Worm (Caenorhabditis elegans) whole organism, mixed stage, embryonic: Measurements from ENCODE around the gene Y46G5A.29.

Experiments used
- blmp-1 ChIP-seq: fragments of 150-350 bp; optimal IDR thresholded peaks from 2 replicates; lab custom pipeline; 2014; ENCODE audit warnings: missing biosample characterization, missing genetic modification characterization
- ceh-39 ChIP-seq: fragments of 150-350 bp; optimal IDR thresholded peaks from 2 replicates; lab custom pipeline; 2014; ENCODE audit warnings: missing biosample characterization, missing genetic modification characterization
- ces-1 ChIP-seq: fragments of 150-350 bp; optimal IDR thresholded peaks from 2 replicates; lab custom pipeline; 2014; ENCODE audit warnings: missing biosample characterization, missing genetic modification reagents, missing genetic modification characterization
- elt-3 ChIP-seq: fragments of 150-350 bp; optimal IDR thresholded peaks from 2 replicates; lab custom pipeline; 2014; ENCODE audit warnings: missing biosample characterization, missing genetic modification characterization
- hlh-1 ChIP-seq: fragments of 150-350 bp; optimal IDR thresholded peaks from 2 replicates; lab custom pipeline; 2014; ENCODE audit warnings: missing biosample characterization, missing genetic modification reagents, missing genetic modification characterization
- lin-32 ChIP-seq: fragments of 200-800 bp; sonication (Bioruptor generic); optimal IDR thresholded peaks from 2 replicates; lab custom pipeline; 2018; ENCODE audit warnings: mild to moderate bottlenecking, missing genetic modification characterization, missing compliant biosample characterization
- mab-5 ChIP-seq: fragments of 150-350 bp; optimal IDR thresholded peaks from 2 replicates; lab custom pipeline; 2014; ENCODE audit warnings: missing biosample characterization, missing genetic modification characterization
- nhr-12 ChIP-seq: fragments of 150-350 bp; optimal IDR thresholded peaks from 2 replicates; lab custom pipeline; 2014; ENCODE audit warnings: missing biosample characterization, missing genetic modification characterization
- pha-4 ChIP-seq: fragments of 150-350 bp; optimal IDR thresholded peaks from 2 replicates; lab custom pipeline; 2018; ENCODE audit warnings: missing biosample characterization, missing genetic modification reagents, missing genetic modification characterization
- unc-62 ChIP-seq: fragments of 150-350 bp; optimal IDR thresholded peaks from 2 replicates; lab custom pipeline; 2014; ENCODE audit warnings: missing biosample characterization, missing genetic modification reagents, missing genetic modification characterization
- zip-8 ChIP-seq: fragments of 150-350 bp; optimal IDR thresholded peaks from 2 replicates; lab custom pipeline; 2014; ENCODE audit warnings: missing biosample characterization, missing genetic modification characterization

DNA sequence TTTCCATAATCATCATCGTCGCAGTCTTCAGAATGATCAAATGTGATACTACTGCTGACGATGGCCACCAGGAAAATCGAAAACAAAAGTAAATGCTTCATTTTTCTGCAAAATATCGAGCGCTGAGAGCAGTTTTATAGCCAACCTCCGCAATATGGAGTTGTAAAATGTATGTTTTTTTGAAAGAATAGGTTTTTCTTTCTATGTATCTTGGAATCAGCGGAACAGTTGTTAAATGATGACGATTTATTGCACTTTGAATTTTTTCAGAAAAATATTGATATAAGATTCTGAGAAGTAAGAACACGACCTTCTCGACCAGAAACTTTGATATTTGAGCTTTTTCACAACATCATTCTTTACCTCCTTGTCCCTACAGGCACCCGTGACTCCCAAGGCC is 27.1 kb upstream of the Y46G5A.29 start, which contains the start of gene Y46G5A.23:
- TF ChIP-seq mab-5 (tag; lab: Kevin White, UChicago) (no peak), unc-62 (GFP tag; lab: Kevin White, UChicago) (no peak), hlh-1 (tag; lab: Kevin White, UChicago) (no peak), elt-3 (no peak), nhr-12 (tag; lab: Kevin White, UChicago) (no peak), blmp-1 (no peak), zip-8 (tag; lab: Kevin White, UChicago) (no peak), lin-32 (GFP tag; lab: Kevin White, UChicago) (no peak), pha-4 (tag; lab: Kevin White, UChicago) (no peak), ceh-39 (tag; lab: Kevin White, UChicago) (no peak), ces-1 (GFP tag; lab: Kevin White, UChicago) (no peak)
